Worm (Caenorhabditis elegans): ENCODE results near the gene T24A6.1.

- TF ChIP-seq lin-39 (tag; optimal IDR thresholded peaks at IDR 0.05) (no peak), ZK546.5 (tag; optimal IDR thresholded peaks at IDR 0.05) (no peak), egl-43 (GFP tag; IDR thresholded peaks at IDR 0.05) (no peak), fos-1 (tag; optimal IDR thresholded peaks at IDR 0.05) (no peak), unc-130 (GFP tag; optimal IDR thresholded peaks at IDR 0.05) (no peak), F37D6.2 (tag; optimal IDR thresholded peaks at IDR 0.05) (no peak), pha-4 (GFP tag; IDR thresholded peaks at IDR 0.05) (no peak), pha-4 (tag; optimal IDR thresholded peaks at IDR 0.05) (no peak), Y48G9A.11 (GFP tag; IDR thresholded peaks at IDR 0.05) (no peak), ceh-82 (tag; optimal IDR thresholded peaks at IDR 0.05) (no peak), nhr-11 (tag; optimal IDR thresholded peaks at IDR 0.05) (no peak), zag-1 (tag; optimal IDR thresholded peaks at IDR 0.05) (no peak), fkh-10 (GFP tag; optimal IDR thresholded peaks at IDR 0.05) (no peak)
Observed at ce11 chrV:3548798-3549197, 10.0 kb upstream of the T24A6.1 start, which contains the start of gene srw-130.
